Fruit fly (Drosophila melanogaster) whole organism, embryonic: ENCODE data around the gene Mlc-c.
A peak's percentile ranks its signal among the peaks of the same experiment; 100 is the strongest.

Experiments used
- Ada2b ChIP-seq: fragments of 200-800 bp; sonication (Bioruptor generic); IDR thresholded peaks from 2 replicates; pipeline ENCODE4 v1.3.6; 2022; ENCODE audit warnings: missing biosample characterization, missing genetic modification characterization
- Adf1 ChIP-seq: fragments of 200-800 bp; sonication (Bioruptor generic); IDR thresholded peaks from 2 replicates; pipeline ENCODE4 v1.3.6; 2022; ENCODE audit warnings: missing biosample characterization, missing genetic modification characterization
- Awh ChIP-seq: fragments of 200-800 bp; sonication (Bioruptor generic); IDR thresholded peaks from 2 replicates; pipeline ENCODE4, ENCODE4 v1.3.6; 2022; ENCODE audit warnings: missing biosample characterization, missing genetic modification characterization
- Bdp1 ChIP-seq: fragments of 200-800 bp; sonication (Bioruptor generic); optimal IDR thresholded peaks from 3 replicates; lab custom pipeline; 2016; ENCODE audit warnings: missing biosample characterization, missing genetic modification characterization
- Blimp-1 ChIP-seq: fragments of 200-800 bp; sonication (Bioruptor generic); optimal IDR thresholded peaks from 3 replicates; lab custom pipeline; 2018; ENCODE audit warnings: missing biosample characterization, missing genetic modification characterization, mild to moderate bottlenecking, moderate library complexity, missing genetic modification reagents
- CG10147 ChIP-seq: fragments of 200-800 bp; sonication (Bioruptor generic); optimal IDR thresholded peaks from 2 replicates; lab custom pipeline; 2019; ENCODE audit warnings: missing biosample characterization, mild to moderate bottlenecking, missing genetic modification characterization, moderate library complexity
- CG11247 ChIP-seq: fragments of 200-800 bp; sonication (Bioruptor generic); IDR thresholded peaks from 2 replicates; pipeline ENCODE4 v1.3.6; 2022; ENCODE audit warnings: missing biosample characterization, missing genetic modification characterization
- CG11695 ChIP-seq: fragments of 200-800 bp; sonication (Bioruptor generic); IDR thresholded peaks from 3 replicates; pipeline ENCODE4 v1.3.6; 2022; ENCODE audit warnings: missing biosample characterization, missing genetic modification characterization
- CG11723 ChIP-seq: fragments of 200-800 bp; sonication (Bioruptor generic); optimal IDR thresholded peaks from 2 replicates; lab custom pipeline; 2017; ENCODE audit warnings: missing biosample characterization, mild to moderate bottlenecking, missing genetic modification characterization
- CG14710 ChIP-seq: fragments of 200-800 bp; sonication (Bioruptor generic); optimal IDR thresholded peaks from 3 replicates; lab custom pipeline; 2019; ENCODE audit warnings: missing biosample characterization, mild to moderate bottlenecking, missing genetic modification characterization, moderate library complexity
- CG17361 ChIP-seq: fragments of 200-800 bp; sonication (Bioruptor generic); IDR thresholded peaks from 3 replicates; pipeline ENCODE4 v1.3.6; 2022; ENCODE audit warnings: missing biosample characterization, missing genetic modification characterization
- CG17385 ChIP-seq: fragments of 200-800 bp; sonication (Bioruptor generic); optimal IDR thresholded peaks from 3 replicates; lab custom pipeline; 2018; ENCODE audit warnings: missing biosample characterization, mild to moderate bottlenecking, missing genetic modification characterization
- CG17612 ChIP-seq: fragments of 200-800 bp; sonication (Bioruptor generic); IDR thresholded peaks from 2 replicates; pipeline ENCODE4 v1.3.6; 2022; ENCODE audit warnings: missing biosample characterization, missing genetic modification characterization
- CG17829 ChIP-seq: fragments of 200-800 bp; optimal IDR thresholded peaks from 2 replicates; lab custom pipeline; 2019; ENCODE audit warnings: missing biosample characterization, mild to moderate bottlenecking, missing genetic modification characterization, moderate library complexity
- CG17912 ChIP-seq: fragments of 200-800 bp; sonication (Bioruptor generic); optimal IDR thresholded peaks from 2 replicates; lab custom pipeline; 2018; ENCODE audit warnings: missing biosample characterization, mild to moderate bottlenecking, missing genetic modification characterization
- CG18599 ChIP-seq: fragments of 200-800 bp; sonication (Bioruptor generic); optimal IDR thresholded peaks from 3 replicates; lab custom pipeline; 2017; ENCODE audit warnings: missing biosample characterization, missing genetic modification characterization, mild to moderate bottlenecking, moderate library complexity, missing genetic modification reagents
- CG30431 ChIP-seq: fragments of 200-800 bp; sonication (Bioruptor generic); optimal IDR thresholded peaks from 2 replicates; lab custom pipeline; 2017; ENCODE audit warnings: missing biosample characterization, missing genetic modification characterization
- CG33557 ChIP-seq: fragments of 200-800 bp; sonication (Bioruptor generic); optimal IDR thresholded peaks from 2 replicates; lab custom pipeline; 2019; ENCODE audit warnings: missing biosample characterization, mild to moderate bottlenecking, missing genetic modification characterization, moderate library complexity
- CG34422 ChIP-seq: fragments of 200-800 bp; sonication (Bioruptor generic); IDR thresholded peaks from 3 replicates; pipeline ENCODE4 v1.3.6; 2022; ENCODE audit warnings: missing biosample characterization, missing genetic modification characterization
- CG4617 ChIP-seq: fragments of 200-800 bp; sonication (Bioruptor generic); optimal IDR thresholded peaks from 3 replicates; lab custom pipeline; 2016; ENCODE audit warnings: missing biosample characterization, missing genetic modification characterization, borderline replicate concordance
- CG8944 ChIP-seq: fragments of 200-800 bp; sonication (Bioruptor generic); optimal IDR thresholded peaks from 3 replicates; lab custom pipeline; 2016; ENCODE audit warnings: missing biosample characterization, missing genetic modification characterization
- CHES-1-like ChIP-seq: fragments of 200-800 bp; sonication (Bioruptor generic); optimal IDR thresholded peaks from 2 replicates; lab custom pipeline; 2016; ENCODE audit warnings: missing biosample characterization, missing genetic modification characterization
- Eip74EF ChIP-seq, 2 experiments: fragments of 200-800 bp in 1 of 2; fragments of >200 bp in 1 of 2; sonication (Bioruptor generic) in 1 of 2; optimal IDR thresholded peaks; 2 replicates each; lab custom pipeline; 2017 to 2019; ENCODE audit warnings: missing biosample characterization in 2 of 2, missing genetic modification characterization in 2 of 2, mild to moderate bottlenecking in 1 of 2, moderate library complexity in 1 of 2
- GATAe ChIP-seq: fragments of 200-800 bp; sonication (Bioruptor generic); conservative IDR thresholded peaks from 2 replicates; pipeline ENCODE4 v1.3.6; 2022; ENCODE audit warnings: missing biosample characterization, missing genetic modification characterization
- Hr51 ChIP-seq, 2 experiments: fragments of 200-800 bp; sonication (Bioruptor generic); optimal IDR thresholded peaks; 2 replicates in 1 of 2; 3 replicates in 1 of 2; lab custom pipeline; 2016 to 2018; ENCODE audit warnings: missing biosample characterization in 2 of 2, missing genetic modification characterization in 2 of 2, mild to moderate bottlenecking in 1 of 2, moderate library complexity in 1 of 2
- Lhr ChIP-seq: fragments of 200-800 bp; sonication (Bioruptor generic); optimal IDR thresholded peaks from 3 replicates; lab custom pipeline; 2017; ENCODE audit warnings: mild to moderate bottlenecking, missing biosample characterization, missing genetic modification reagents, missing genetic modification characterization
- MESR4 ChIP-seq: fragments of 200-800 bp; sonication (Bioruptor generic); optimal IDR thresholded peaks from 2 replicates; lab custom pipeline; 2018; ENCODE audit warnings: missing biosample characterization, mild to moderate bottlenecking, missing genetic modification characterization, moderate library complexity
- Mad ChIP-seq: fragments of 200-800 bp; sonication (Bioruptor generic); optimal IDR thresholded peaks from 2 replicates; lab custom pipeline; 2016; ENCODE audit warnings: missing biosample characterization, missing genetic modification characterization
- Mrtf ChIP-seq: fragments of 200-800 bp; sonication (Bioruptor generic); IDR thresholded peaks from 3 replicates; pipeline ENCODE4 v1.3.6; 2022; ENCODE audit warnings: missing biosample characterization, missing genetic modification characterization
- NC2β ChIP-seq: fragments of 200-800 bp; sonication (Bioruptor generic); optimal IDR thresholded peaks from 2 replicates; lab custom pipeline; 2016; ENCODE audit warnings: missing biosample characterization, missing genetic modification characterization
- Opbp ChIP-seq: fragments of 200-800 bp; sonication (Bioruptor generic); IDR thresholded peaks from 3 replicates; pipeline ENCODE4 v1.3.6; 2022; ENCODE audit warnings: missing biosample characterization, missing genetic modification characterization; ENCODE audit not compliant: partially characterized antibody
- Optix ChIP-seq: fragments of 200-800 bp; sonication (Bioruptor generic); IDR thresholded peaks from 3 replicates; pipeline ENCODE4 v1.3.6; 2022; ENCODE audit warnings: missing biosample characterization, missing genetic modification characterization
- PHDP ChIP-seq: fragments of 200-800 bp; sonication (Bioruptor generic); optimal IDR thresholded peaks from 3 replicates; lab custom pipeline; 2018; ENCODE audit warnings: missing biosample characterization, mild to moderate bottlenecking, missing genetic modification characterization, moderate library complexity
- Rfx ChIP-seq: fragments of 200-800 bp; sonication (Bioruptor generic); IDR thresholded peaks from 2 replicates; pipeline ENCODE4 v1.3.6; 2022; ENCODE audit warnings: missing biosample characterization, missing genetic modification characterization
- Stat92E ChIP-seq, 3 experiments: fragments of >200 bp in 2 of 3; fragments of 200-800 bp in 1 of 3; sonication (Bioruptor generic) in 1 of 3; optimal IDR thresholded peaks; 2 replicates each; lab custom pipeline; 2017 to 2019; ENCODE audit warnings: missing biosample characterization in 3 of 3, missing genetic modification characterization in 3 of 3, mild to moderate bottlenecking in 1 of 3, moderate library complexity in 1 of 3
- Vsx1 ChIP-seq: fragments of 200-800 bp; sonication (Bioruptor generic); optimal IDR thresholded peaks from 2 replicates; lab custom pipeline; 2017; ENCODE audit warnings: missing biosample characterization, mild to moderate bottlenecking, missing genetic modification characterization, missing genetic modification reagents
- ase ChIP-seq: fragments of 200-800 bp; sonication (Bioruptor generic); IDR thresholded peaks from 3 replicates; pipeline ENCODE4 v1.3.6; 2022; ENCODE audit warnings: missing biosample characterization, missing genetic modification characterization
- bab2 ChIP-seq: fragments of 200-800 bp; sonication (Bioruptor generic); optimal IDR thresholded peaks from 2 replicates; lab custom pipeline; 2016; ENCODE audit warnings: missing biosample characterization, missing genetic modification characterization
- dm ChIP-seq: fragments of 200-800 bp; sonication (Bioruptor generic); optimal IDR thresholded peaks from 3 replicates; lab custom pipeline; 2016; ENCODE audit warnings: missing biosample characterization, missing genetic modification characterization
- dmrt99B ChIP-seq: fragments of 200-800 bp; sonication (Bioruptor generic); optimal IDR thresholded peaks from 2 replicates; lab custom pipeline; 2018; ENCODE audit warnings: missing biosample characterization, mild to moderate bottlenecking, missing genetic modification characterization, moderate library complexity
- dpn ChIP-seq, 2 experiments: fragments of 200-800 bp; sonication (Bioruptor generic); optimal IDR thresholded peaks; 3 replicates each; lab custom pipeline; 2016; ENCODE audit warnings: missing biosample characterization in 2 of 2, missing genetic modification characterization in 2 of 2
- ewg ChIP-seq: fragments of 200-800 bp; sonication (Bioruptor generic); optimal IDR thresholded peaks from 3 replicates; lab custom pipeline; 2017; ENCODE audit warnings: mild to moderate bottlenecking, missing biosample characterization, missing genetic modification reagents, missing genetic modification characterization
- jigr1 ChIP-seq: fragments of 200-800 bp; sonication (Bioruptor generic); IDR thresholded peaks from 3 replicates; pipeline ENCODE4 v1.3.6; 2022; ENCODE audit warnings: missing biosample characterization, missing genetic modification characterization
- nmo ChIP-seq: fragments of 200-800 bp; sonication (Bioruptor generic); optimal IDR thresholded peaks from 2 replicates; lab custom pipeline; 2018; ENCODE audit warnings: missing biosample characterization, mild to moderate bottlenecking, missing genetic modification characterization, moderate library complexity
- p53 ChIP-seq: fragments of 200-800 bp; sonication (Bioruptor generic); optimal IDR thresholded peaks from 2 replicates; lab custom pipeline; 2016; ENCODE audit warnings: missing biosample characterization, missing genetic modification characterization
- pan ChIP-seq, 4 experiments: fragments of >200 bp in 3 of 4; fragments of 200-800 bp in 1 of 4; sonication (Bioruptor generic) in 1 of 4; optimal IDR thresholded peaks in 3 of 4; IDR thresholded peaks in 1 of 4; 2 replicates each; pipeline versions ENCODE4 v1.3.6 to Lab custom; 2017 to 2022; ENCODE audit warnings: missing biosample characterization in 2 of 4, missing genetic modification characterization in 2 of 4, mixed read lengths in 1 of 4
- sens-2 ChIP-seq: fragments of 200-800 bp; sonication (Bioruptor generic); IDR thresholded peaks from 2 replicates; pipeline ENCODE4 v1.3.6; 2022; ENCODE audit warnings: missing biosample characterization, missing genetic modification characterization
- wdn ChIP-seq: fragments of 200-800 bp; sonication (Bioruptor generic); IDR thresholded peaks from 2 replicates; pipeline ENCODE4 v1.3.6; 2022; ENCODE audit warnings: missing biosample characterization, missing genetic modification characterization

The Mlc-c gene

dm6 chrX:5648437-5648959, 26.2 kb upstream of the Mlc-c start, which contains the start of gene OtopLa (continued):
- TF ChIP-seq pan (optimal IDR thresholded peaks at IDR 0.05; lab: Kevin White, UChicago) (no peak), pan (GFP tag; optimal IDR thresholded peaks at IDR 0.05 in 1 of 2, IDR thresholded peaks at IDR 0.05 in 1 of 2) (peak in 1 of 2 experiments; percentile 87), CG14710 (tag; lab: Kevin White, UChicago) (peak; percentile 78), bab2 (GFP tag; lab: Kevin White, UChicago) (peak; percentile 84), GATAe (peak; percentile 41; the same call in 1 of the 2 replicates), CG17361 (GFP tag; lab: Robert Waterston, UW) (peak; percentile 85), Rfx (GFP tag; lab: Robert Waterston, UW) (peak; percentile 83), Eip74EF (GFP tag; optimal IDR thresholded peaks at IDR 0.05; lab: Kevin White, UChicago) (peak in 1 of 2 experiments; percentile 80), wdn (GFP tag; lab: Robert Waterston, UW) (peak; percentile 60; the same call in 1 of the 2 replicates), CG11695 (peak; percentile 79), nmo (peak; percentile 90), dm (peak; percentile 57), CG17912 (GFP tag; lab: Kevin White, UChicago) (no peak), CG11723 (GFP tag; lab: Kevin White, UChicago) (peak; percentile 60), Awh (peak; percentile 89), jigr1 (GFP tag; lab: Robert Waterston, UW) (0 out of 3 replicates have a peak, but pooled peaks have one; percentile 45), MESR4 (GFP tag; lab: Kevin White, UChicago) (peak; percentile 15), Opbp (GFP tag; lab: Robert Waterston, UW) (no peak), sens-2 (GFP tag; lab: Robert Waterston, UW) (peak; percentile 82), Lhr (GFP tag; lab: Kevin White, UChicago) (peak; percentile 54), dmrt99B (peak; percentile 89), CG4617 (GFP tag; lab: Kevin White, UChicago) (peak; percentile 28), CG34422 (GFP tag; lab: Robert Waterston, UW) (peak; percentile 88), Stat92E (GFP tag; optimal IDR thresholded peaks at IDR 0.05; lab: Kevin White, UChicago) (no peak), CG17385 (GFP tag; lab: Kevin White, UChicago) (peak; percentile 79), ewg (GFP tag; lab: Kevin White, UChicago) (peak; percentile 74), CG17829 (peak; percentile 72), CG30431 (GFP tag; lab: Kevin White, UChicago) (peak; percentile 71), Optix (peak; percentile 79), ase (GFP tag; lab: Robert Waterston, UW) (peak; percentile 82), Bdp1 (peak; percentile 55), CG10147 (GFP tag; lab: Kevin White, UChicago) (peak; percentile 84), CG11247 (GFP tag; lab: Robert Waterston, UW) (peak; percentile 78), Ada2b (peak; percentile 88), p53 (peak; percentile 11), Mrtf (peak; percentile 73), CHES-1-like (peak; percentile 60), Hr51 (GFP tag; optimal IDR thresholded peaks at IDR 0.05; lab: Kevin White, UChicago) (peak; percentile 58 to 82), Blimp-1 (GFP tag; lab: Kevin White, UChicago) (peak; percentile 85), CG17612 (GFP tag; lab: Robert Waterston, UW) (peak; percentile 58; the same call in 1 of the 2 replicates), dpn (GFP tag; optimal IDR thresholded peaks at IDR 0.05; lab: Kevin White, UChicago) (peak; percentile 82 to 88), NC2β (GFP tag; lab: Kevin White, UChicago) (peak; percentile 78), CG33557 (GFP tag; lab: Kevin White, UChicago) (peak; percentile 42), Adf1 (GFP tag; lab: Robert Waterston, UW) (peak; percentile 62), CG18599 (GFP tag; lab: Kevin White, UChicago) (peak; percentile 90), CG8944 (GFP tag; lab: Kevin White, UChicago) (peak; percentile 72), Vsx1 (GFP tag; lab: Kevin White, UChicago) (peak; percentile 55), Mad (GFP tag; lab: Kevin White, UChicago) (peak; percentile 55), PHDP (tag; lab: Kevin White, UChicago) (peak; percentile 86)
